Fruit fly (Drosophila melanogaster) whole organism, embryonic: ENCODE results near the gene CG31798.

Experiments used
- Adf1 ChIP-seq: fragments of 200-800 bp; sonication (Bioruptor generic); IDR thresholded peaks from 2 replicates; pipeline ENCODE4 v1.3.6; 2022; ENCODE audit warnings: missing biosample characterization, missing genetic modification characterization
- Bdp1 ChIP-seq: fragments of 200-800 bp; sonication (Bioruptor generic); optimal IDR thresholded peaks from 3 replicates; lab custom pipeline; 2016; ENCODE audit warnings: missing biosample characterization, missing genetic modification characterization
- CG10431 ChIP-seq: fragments of 200-800 bp; sonication (Bioruptor generic); optimal IDR thresholded peaks from 3 replicates; lab custom pipeline; 2018; ENCODE audit warnings: missing biosample characterization, mild to moderate bottlenecking, missing genetic modification characterization
- CG11398 ChIP-seq: fragments of 200-800 bp; sonication (Bioruptor generic); optimal IDR thresholded peaks from 2 replicates; lab custom pipeline; 2016; ENCODE audit warnings: missing biosample characterization, missing genetic modification characterization
- CG12659 ChIP-seq: fragments of 200-800 bp; sonication (Bioruptor generic); optimal IDR thresholded peaks from 3 replicates; lab custom pipeline; 2017; ENCODE audit warnings: mild to moderate bottlenecking, missing biosample characterization, missing genetic modification reagents, missing genetic modification characterization
- CG13894 ChIP-seq: fragments of 200-800 bp; sonication (Bioruptor generic); optimal IDR thresholded peaks from 3 replicates; lab custom pipeline; 2018; ENCODE audit warnings: missing biosample characterization, mild to moderate bottlenecking, missing genetic modification characterization, moderate library complexity
- CG14014 ChIP-seq: fragments of 200-800 bp; sonication (Bioruptor generic); IDR thresholded peaks from 2 replicates; pipeline ENCODE4 v1.3.6; 2022; ENCODE audit warnings: missing biosample characterization, missing genetic modification characterization
- CG15696 ChIP-seq: fragments of 200-800 bp; sonication (Bioruptor generic); optimal IDR thresholded peaks from 2 replicates; lab custom pipeline; 2019; ENCODE audit warnings: missing biosample characterization, mild to moderate bottlenecking, missing genetic modification characterization, moderate library complexity
- CG16863 ChIP-seq: fragments of 200-800 bp; sonication (Bioruptor generic); optimal IDR thresholded peaks from 3 replicates; lab custom pipeline; 2016; ENCODE audit warnings: missing biosample characterization, missing genetic modification characterization
- CG17328 ChIP-seq: fragments of 200-800 bp; sonication (Bioruptor generic); IDR thresholded peaks from 2 replicates; pipeline ENCODE4 v1.3.6; 2022; ENCODE audit warnings: missing biosample characterization, missing genetic modification characterization
- CG17802 ChIP-seq: fragments of 200-800 bp; sonication (Bioruptor generic); optimal IDR thresholded peaks from 2 replicates; lab custom pipeline; 2018; ENCODE audit warnings: missing biosample characterization, mild to moderate bottlenecking, missing genetic modification characterization, moderate library complexity
- CG17829 ChIP-seq: fragments of 200-800 bp; optimal IDR thresholded peaks from 2 replicates; lab custom pipeline; 2019; ENCODE audit warnings: missing biosample characterization, mild to moderate bottlenecking, missing genetic modification characterization, moderate library complexity
- CG1792 ChIP-seq: fragments of 200-800 bp; sonication (Bioruptor generic); optimal IDR thresholded peaks from 2 replicates; lab custom pipeline; 2016; ENCODE audit warnings: missing biosample characterization, missing genetic modification characterization
- CG18476 ChIP-seq: fragments of 200-800 bp; sonication (Bioruptor generic); optimal IDR thresholded peaks from 2 replicates; lab custom pipeline; 2016; ENCODE audit warnings: missing biosample characterization, mild to moderate bottlenecking, missing genetic modification characterization
- CG18599 ChIP-seq: fragments of 200-800 bp; sonication (Bioruptor generic); optimal IDR thresholded peaks from 3 replicates; lab custom pipeline; 2017; ENCODE audit warnings: missing biosample characterization, missing genetic modification characterization, mild to moderate bottlenecking, moderate library complexity, missing genetic modification reagents
- CG2199 ChIP-seq: fragments of 200-800 bp; sonication (Bioruptor generic); IDR thresholded peaks from 3 replicates; pipeline ENCODE4 v1.3.6; 2022; ENCODE audit warnings: missing biosample characterization, missing genetic modification characterization
- CG30431 ChIP-seq: fragments of 200-800 bp; sonication (Bioruptor generic); optimal IDR thresholded peaks from 2 replicates; lab custom pipeline; 2017; ENCODE audit warnings: missing biosample characterization, missing genetic modification characterization
- CG3163 ChIP-seq: fragments of 200-800 bp; sonication (Bioruptor generic); optimal IDR thresholded peaks from 3 replicates; lab custom pipeline; 2016; ENCODE audit warnings: missing biosample characterization, missing genetic modification characterization
- CG32767 ChIP-seq: fragments of 200-800 bp; sonication (Bioruptor generic); IDR thresholded peaks from 2 replicates; pipeline ENCODE4 v1.3.6; 2022; ENCODE audit warnings: missing biosample characterization, missing genetic modification characterization
- CG4707 ChIP-seq: fragments of 200-800 bp; sonication (Bioruptor generic); optimal IDR thresholded peaks from 2 replicates; lab custom pipeline; 2018; ENCODE audit warnings: missing biosample characterization, mild to moderate bottlenecking, missing genetic modification characterization, moderate library complexity
- CG4730 ChIP-seq: fragments of 200-800 bp; sonication (Bioruptor generic); IDR thresholded peaks from 2 replicates; pipeline ENCODE4 v1.3.6; 2022; ENCODE audit warnings: missing biosample characterization, missing genetic modification characterization
- CG4854 ChIP-seq: fragments of 200-800 bp; sonication (Bioruptor generic); optimal IDR thresholded peaks from 2 replicates; lab custom pipeline; 2016; ENCODE audit warnings: missing biosample characterization, missing genetic modification characterization, inconsistent platforms
- CG5180 ChIP-seq: fragments of 200-800 bp; sonication (Bioruptor generic); optimal IDR thresholded peaks from 3 replicates; lab custom pipeline; 2017; ENCODE audit warnings: missing biosample characterization, missing genetic modification characterization, mild to moderate bottlenecking, moderate library complexity, missing genetic modification reagents
- CTCF ChIP-seq: fragments of 200-800 bp; sonication (Bioruptor generic); optimal IDR thresholded peaks from 2 replicates; lab custom pipeline; 2017; ENCODE audit warnings: missing biosample characterization, mild to moderate bottlenecking, missing genetic modification characterization, moderate library complexity
- Camta ChIP-seq: fragments of 200-800 bp; sonication (Bioruptor generic); optimal IDR thresholded peaks from 2 replicates; lab custom pipeline; 2016; ENCODE audit warnings: missing biosample characterization, missing genetic modification characterization
- D19A ChIP-seq: fragments of 200-800 bp; optimal IDR thresholded peaks from 3 replicates; lab custom pipeline; 2019; ENCODE audit warnings: missing biosample characterization, mild to moderate bottlenecking, missing genetic modification characterization, moderate library complexity
- E2f2 ChIP-seq: fragments of 200-800 bp; sonication (Bioruptor generic); IDR thresholded peaks from 2 replicates; pipeline ENCODE4 v1.3.6; 2022; ENCODE audit warnings: missing biosample characterization, missing genetic modification characterization
- Ets97D ChIP-seq: fragments of 200-800 bp; sonication (Bioruptor generic); optimal IDR thresholded peaks from 3 replicates; lab custom pipeline; 2016; ENCODE audit warnings: missing biosample characterization, missing genetic modification characterization
- HLH3B ChIP-seq: fragments of 200-800 bp; sonication (Bioruptor generic); IDR thresholded peaks from 2 replicates; pipeline ENCODE4 v1.3.6; 2022; ENCODE audit warnings: missing biosample characterization, missing genetic modification characterization
- Hsf ChIP-seq: fragments of 200-800 bp; sonication (Bioruptor generic); optimal IDR thresholded peaks from 3 replicates; lab custom pipeline; 2016; ENCODE audit warnings: missing biosample characterization, missing genetic modification characterization
- Med ChIP-seq: fragments of 200-800 bp; sonication (Bioruptor generic); peaks from one replicate; lab custom pipeline; 2016; ENCODE audit warnings: missing biosample characterization, missing genetic modification characterization, mild to moderate bottlenecking, inconsistent platforms, moderate library complexity
- Optix ChIP-seq: fragments of 200-800 bp; sonication (Bioruptor generic); IDR thresholded peaks from 3 replicates; pipeline ENCODE4 v1.3.6; 2022; ENCODE audit warnings: missing biosample characterization, missing genetic modification characterization
- Side ChIP-seq: fragments of 200-800 bp; sonication (Bioruptor generic); optimal IDR thresholded peaks from 2 replicates; lab custom pipeline; 2016; ENCODE audit warnings: missing biosample characterization, missing genetic modification characterization
- Sin3A ChIP-seq: fragments of >200 bp; optimal IDR thresholded peaks from 2 replicates; lab custom pipeline; 2018
- Stat92E ChIP-seq, 3 experiments: fragments of >200 bp in 2 of 3; fragments of 200-800 bp in 1 of 3; sonication (Bioruptor generic) in 1 of 3; optimal IDR thresholded peaks; 2 replicates each; lab custom pipeline; 2017 to 2019; ENCODE audit warnings: missing biosample characterization in 3 of 3, missing genetic modification characterization in 3 of 3, mild to moderate bottlenecking in 1 of 3, moderate library complexity in 1 of 3
- Trl ChIP-seq, 3 experiments: fragments of >200 bp in 2 of 3; fragments of 200-800 bp in 1 of 3; sonication (Bioruptor generic) in 1 of 3; optimal IDR thresholded peaks; 2 replicates in 1 of 3; 3 replicates in 2 of 3; lab custom pipeline; 2016 to 2017; ENCODE audit warnings: missing biosample characterization in 1 of 3, missing genetic modification characterization in 1 of 3
- Xbp1 ChIP-seq: fragments of 200-800 bp; sonication (Bioruptor generic); optimal IDR thresholded peaks from 3 replicates; lab custom pipeline; 2016; ENCODE audit warnings: missing biosample characterization, mild to moderate bottlenecking, missing genetic modification characterization
- YL-1 ChIP-seq: fragments of 200-800 bp; sonication (Bioruptor generic); optimal IDR thresholded peaks from 3 replicates; lab custom pipeline; 2017; ENCODE audit warnings: missing biosample characterization, mild to moderate bottlenecking, missing genetic modification characterization
- ap ChIP-seq: fragments of 200-800 bp; sonication (Bioruptor generic); IDR thresholded peaks from 2 replicates; pipeline ENCODE4 v1.3.6; 2022; ENCODE audit warnings: missing biosample characterization, missing genetic modification characterization
- crol ChIP-seq: fragments of 200-800 bp; sonication (Bioruptor generic); IDR thresholded peaks from 2 replicates; pipeline ENCODE4 v1.3.6; 2022; ENCODE audit warnings: missing biosample characterization, missing genetic modification characterization
- dmrt11E ChIP-seq: fragments of 200-800 bp; sonication (Bioruptor generic); optimal IDR thresholded peaks from 3 replicates; lab custom pipeline; 2018; ENCODE audit warnings: missing biosample characterization, mild to moderate bottlenecking, missing genetic modification characterization, moderate library complexity
- grau ChIP-seq: fragments of 200-800 bp; optimal IDR thresholded peaks from 3 replicates; lab custom pipeline; 2019; ENCODE audit warnings: missing biosample characterization, mild to moderate bottlenecking, missing genetic modification characterization, moderate library complexity
- pum ChIP-seq: fragments of 200-800 bp; sonication (Bioruptor generic); optimal IDR thresholded peaks from 2 replicates; lab custom pipeline; 2016; ENCODE audit warnings: missing biosample characterization, missing genetic modification characterization
- sens ChIP-seq: fragments of 200-800 bp; sonication (Bioruptor generic); peaks from one replicate; lab custom pipeline; 2016; ENCODE audit warnings: missing biosample characterization, missing genetic modification characterization
- slp2 ChIP-seq: fragments of 200-800 bp; sonication (Bioruptor generic); optimal IDR thresholded peaks from 2 replicates; lab custom pipeline; 2016; ENCODE audit warnings: missing biosample characterization, missing genetic modification characterization
- sqz ChIP-seq: fragments of 200-800 bp; sonication (Bioruptor generic); optimal IDR thresholded peaks from 3 replicates; lab custom pipeline; 2018; ENCODE audit warnings: missing biosample characterization, mild to moderate bottlenecking, missing genetic modification characterization
- twi ChIP-seq: fragments of 200-800 bp; optimal IDR thresholded peaks from 2 replicates; lab custom pipeline; 2019; ENCODE audit warnings: missing biosample characterization, mild to moderate bottlenecking, missing genetic modification characterization, moderate library complexity
- unpg ChIP-seq: fragments of 200-800 bp; sonication (Bioruptor generic); optimal IDR thresholded peaks from 3 replicates; lab custom pipeline; 2018; ENCODE audit warnings: missing biosample characterization, mild to moderate bottlenecking, missing genetic modification characterization, moderate library complexity
- vnd ChIP-seq: fragments of 200-800 bp; sonication (Bioruptor generic); IDR thresholded peaks from 3 replicates; pipeline ENCODE4 v1.3.6; 2022; ENCODE audit warnings: missing biosample characterization, missing genetic modification characterization; ENCODE audit not compliant: partially characterized antibody
- wor ChIP-seq: fragments of 200-800 bp; sonication (Bioruptor generic); IDR thresholded peaks from 2 replicates; pipeline ENCODE4 v1.3.6; 2022; ENCODE audit warnings: missing biosample characterization, missing genetic modification characterization
- yki ChIP-seq: fragments of >200 bp; optimal IDR thresholded peaks from 3 replicates; lab custom pipeline; 2018
- zfh1 ChIP-seq: fragments of 200-800 bp; sonication (Bioruptor generic); IDR thresholded peaks from 3 replicates; pipeline ENCODE4 v1.3.6; 2022; ENCODE audit warnings: missing biosample characterization, missing genetic modification characterization

The CG31798 gene

DNA sequence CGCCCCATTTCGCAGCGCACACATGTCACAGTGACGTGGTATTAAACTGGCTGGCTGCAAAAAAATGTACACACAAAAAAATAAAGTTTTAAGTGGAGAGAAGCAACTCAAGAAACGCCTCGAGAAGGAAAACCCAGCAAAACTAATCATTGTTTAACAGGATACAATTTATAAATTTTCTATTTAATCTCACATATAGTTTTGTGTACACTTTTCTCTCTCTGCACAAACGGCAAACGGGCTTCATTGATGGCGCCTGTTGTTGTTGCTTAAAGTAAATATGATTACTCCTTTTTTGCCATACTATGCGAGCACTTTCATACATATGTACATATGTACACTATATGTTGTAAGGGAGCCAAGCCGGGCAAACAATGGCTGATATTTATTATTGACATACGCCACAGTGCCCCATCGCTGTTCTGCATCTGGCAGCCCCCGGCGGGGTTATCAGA lies 35.9 kb upstream of the CG31798 start (continued):
- TF ChIP-seq CG30431 (GFP tag; lab: Kevin White, UChicago) = peak; percentile 58
- peak; percentile 31 for TF ChIP-seq CG12659 (GFP tag; lab: Kevin White, UChicago)
- TF ChIP-seq HLH3B = peak; percentile 66
- peak; percentile 32 for TF ChIP-seq CG1792 (GFP tag; lab: Kevin White, UChicago)
- 0 out of 3 replicates have a peak, but pooled peaks have one; percentile 30 for TF ChIP-seq CG2199 (GFP tag; lab: Robert Waterston, UW)
- TF ChIP-seq CG4707 (GFP tag; lab: Kevin White, UChicago) = peak; percentile 25
- no peak for TF ChIP-seq CG32767 (GFP tag; lab: Robert Waterston, UW)
- TF ChIP-seq Sin3A = no peak
- no peak for TF ChIP-seq crol
- TF ChIP-seq CG18476 (GFP tag; lab: Kevin White, UChicago) = peak; percentile 28
- TF ChIP-seq Stat92E (GFP tag; optimal IDR thresholded peaks at IDR 0.05; lab: Kevin White, UChicago) = no peak
- TF ChIP-seq zfh1 (GFP tag; lab: Robert Waterston, UW) = peak; percentile 61
- no peak for TF ChIP-seq Adf1
- TF ChIP-seq Med = peak; percentile 89
- TF ChIP-seq CG5180 (GFP tag; lab: Kevin White, UChicago) = no peak
- peak; percentile 25 for TF ChIP-seq CG16863 (GFP tag; lab: Kevin White, UChicago)
- peak; percentile 39 for TF ChIP-seq CG17829 (tag; lab: Kevin White, UChicago)
- TF ChIP-seq pum (GFP tag; lab: Kevin White, UChicago) = peak; percentile 43
- TF ChIP-seq CG10431 (GFP tag; lab: Kevin White, UChicago) = no peak
- peak; percentile 20 for TF ChIP-seq D19A
- TF ChIP-seq wor = peak; percentile 31
- TF ChIP-seq CG17802 = peak; percentile 14
- TF ChIP-seq CG17328 (GFP tag; lab: Robert Waterston, UW) = peak; percentile 67; the same call in 1 of the 2 replicates
- peak; percentile 70 for TF ChIP-seq Hsf (GFP tag; lab: Kevin White, UChicago)
- TF ChIP-seq sqz (GFP tag; lab: Kevin White, UChicago) = peak; percentile 10
- peak; percentile 15 for TF ChIP-seq CG18599
- 0 out of 2 replicates have a peak, but pooled peaks have one; percentile 17 for TF ChIP-seq CG4730 (GFP tag; lab: Robert Waterston, UW)
- TF ChIP-seq E2f2 (GFP tag; lab: Robert Waterston, UW) = peak; percentile 31; the same call in 1 of the 2 replicates
- peak; percentile 70 for TF ChIP-seq Xbp1
- no peak for TF ChIP-seq CG13894 (tag; lab: Kevin White, UChicago)
- TF ChIP-seq Camta (GFP tag; lab: Kevin White, UChicago) = peak; percentile 23
- peak; percentile 15 for TF ChIP-seq YL-1
- no peak for TF ChIP-seq Bdp1
- 0 out of 2 replicates have a peak, but pooled peaks have one; percentile 23 for TF ChIP-seq CG14014 (GFP tag; lab: Robert Waterston, UW)
- peak; percentile 42; the same call in 1 of the 2 replicates for TF ChIP-seq ap (GFP tag; lab: Robert Waterston, UW)
- TF ChIP-seq grau = peak; percentile 26
- no peak for TF ChIP-seq vnd (GFP tag; lab: Robert Waterston, UW)
- TF ChIP-seq Ets97D (GFP tag; lab: Kevin White, UChicago) = peak; percentile 10
- peak; percentile 16 for TF ChIP-seq Side
- TF ChIP-seq Optix = peak; percentile 49; the same call in 2 of the 3 replicates
- TF ChIP-seq yki (lab: Kevin White, UChicago) = no peak
- peak; percentile 15 for TF ChIP-seq CTCF (GFP tag; lab: Kevin White, UChicago)
- peak; percentile 96 for TF ChIP-seq sens (GFP tag; lab: Kevin White, UChicago)
- no peak for TF ChIP-seq Trl (optimal IDR thresholded peaks at IDR 0.05; lab: Kevin White, UChicago)
- peak; percentile 36 for TF ChIP-seq Trl (GFP tag; optimal IDR thresholded peaks at IDR 0.05; lab: Kevin White, UChicago)
- peak; percentile 77 for TF ChIP-seq dmrt11E (tag; lab: Kevin White, UChicago)
- TF ChIP-seq CG4854 (GFP tag; lab: Kevin White, UChicago) = peak; percentile 23
- TF ChIP-seq CG15696 (tag; lab: Kevin White, UChicago) = peak; percentile 88
- peak; percentile 49 for TF ChIP-seq unpg (GFP tag; lab: Kevin White, UChicago)
- TF ChIP-seq CG11398 (GFP tag; lab: Kevin White, UChicago) = peak; percentile 55
- TF ChIP-seq slp2 (GFP tag; lab: Kevin White, UChicago) = peak; percentile 72
- TF ChIP-seq CG3163 (GFP tag; lab: Kevin White, UChicago) = peak; percentile 41
- TF ChIP-seq twi (tag; lab: Kevin White, UChicago) = peak; percentile 63
